Worm (Caenorhabditis elegans) whole organism, midembryonic: ENCODE measurements around the gene grl-26.
A peak's percentile ranks its signal among the peaks of the same experiment; 100 is the strongest.

ENCODE experiments used
- T22C8.4 ChIP-seq: fragments of 200-800 bp; sonication (Bioruptor generic); IDR thresholded peaks from 2 replicates; pipeline ENCODE4 v1.3.6; 2022; ENCODE audit warnings: missing genetic modification characterization, missing compliant biosample characterization
- cog-1 ChIP-seq: sonication (generic microtip); optimal IDR thresholded peaks from 2 replicates; lab custom pipeline; 2016; ENCODE audit warnings: missing genetic modification characterization, missing compliant biosample characterization
- flt-1 ChIP-seq: fragments of 200-800 bp; sonication (Bioruptor generic); IDR thresholded peaks from 2 replicates; pipeline ENCODE4 v1.3.6; 2022; ENCODE audit warnings: missing genetic modification characterization, missing compliant biosample characterization
- klf-2 ChIP-seq: fragments of 200-800 bp; sonication (Bioruptor generic); conservative IDR thresholded peaks from 2 replicates; pipeline ENCODE4 v1.3.6; 2022; ENCODE audit warnings: missing genetic modification reagents, missing genetic modification characterization, missing compliant biosample characterization
- med-1 ChIP-seq: sonication (generic microtip); optimal IDR thresholded peaks from 2 replicates; lab custom pipeline; 2017; ENCODE audit warnings: missing genetic modification characterization, mild to moderate bottlenecking, missing compliant biosample characterization, antibody characterized with exemption, missing genetic modification reagents; ENCODE audit not compliant: insufficient read depth
- ref-1 ChIP-seq: fragments of 200-800 bp; sonication (Bioruptor generic); conservative IDR thresholded peaks from 2 replicates; pipeline ENCODE4 v1.3.6; 2022; ENCODE audit warnings: missing genetic modification reagents, missing genetic modification characterization, missing compliant biosample characterization
- tab-1 ChIP-seq: fragments of 200-800 bp; sonication (Bioruptor generic); IDR thresholded peaks from 2 replicates; pipeline ENCODE4 v1.3.6; 2022; ENCODE audit warnings: missing genetic modification characterization, missing compliant biosample characterization
- ztf-23 ChIP-seq: fragments of 200-800 bp; sonication (Bioruptor generic); IDR thresholded peaks from 2 replicates; pipeline ENCODE4 v1.3.6; 2022; ENCODE audit warnings: missing genetic modification reagents, missing genetic modification characterization, missing compliant biosample characterization
- ztf-29 ChIP-seq: fragments of 200-800 bp; sonication (Bioruptor generic); IDR thresholded peaks from 2 replicates; pipeline ENCODE4 v1.3.6; 2022; ENCODE audit warnings: missing genetic modification reagents, missing genetic modification characterization, missing compliant biosample characterization

grl-26 gene

DNA sequence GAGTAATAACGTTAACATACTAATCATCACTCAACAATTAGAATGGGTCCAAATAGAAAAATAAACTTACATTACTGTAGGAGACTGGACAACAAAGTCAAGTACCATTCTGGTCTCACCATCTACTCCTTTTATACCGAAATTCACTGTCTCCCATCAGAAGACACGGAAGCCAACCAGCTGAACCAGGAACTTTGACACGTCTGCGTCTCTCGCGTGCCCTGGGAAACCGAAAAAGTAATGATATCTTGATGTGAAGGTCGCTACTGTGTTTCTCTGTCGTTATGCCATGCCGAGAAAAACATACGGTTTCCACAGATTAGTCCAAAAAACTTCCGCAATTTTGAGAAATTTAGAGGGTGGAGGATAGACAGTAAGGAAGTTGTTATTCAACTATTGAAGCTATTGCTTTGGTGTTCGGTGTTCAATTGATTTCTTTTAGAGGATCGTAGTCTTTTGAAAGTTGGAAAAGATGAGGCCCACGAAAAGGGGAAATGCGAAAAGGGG, 4.0 kb upstream of the grl-26 start, which contains the start of gene col-101:
TSS of gene col-101 (minus strand) at position 457 of the 507 bp plus-strand sequence.
- TF ChIP-seq klf-2 (GFP tag; lab: Robert Waterston, UW): no peak
- no peak for TF ChIP-seq med-1 (GFP tag; lab: Kevin White, UChicago)
- no peak for TF ChIP-seq ztf-29
- TF ChIP-seq flt-1 (GFP tag; lab: Robert Waterston, UW): no peak
- TF ChIP-seq ztf-23 (GFP tag; lab: Robert Waterston, UW): no peak
- no peak for TF ChIP-seq tab-1 (GFP tag; lab: Robert Waterston, UW)
- TF ChIP-seq ref-1 (GFP tag; lab: Robert Waterston, UW): no peak
- no peak for TF ChIP-seq T22C8.4 (GFP tag; lab: Robert Waterston, UW)
- no peak for TF ChIP-seq cog-1 (tag; lab: Kevin White, UChicago)

DNA sequence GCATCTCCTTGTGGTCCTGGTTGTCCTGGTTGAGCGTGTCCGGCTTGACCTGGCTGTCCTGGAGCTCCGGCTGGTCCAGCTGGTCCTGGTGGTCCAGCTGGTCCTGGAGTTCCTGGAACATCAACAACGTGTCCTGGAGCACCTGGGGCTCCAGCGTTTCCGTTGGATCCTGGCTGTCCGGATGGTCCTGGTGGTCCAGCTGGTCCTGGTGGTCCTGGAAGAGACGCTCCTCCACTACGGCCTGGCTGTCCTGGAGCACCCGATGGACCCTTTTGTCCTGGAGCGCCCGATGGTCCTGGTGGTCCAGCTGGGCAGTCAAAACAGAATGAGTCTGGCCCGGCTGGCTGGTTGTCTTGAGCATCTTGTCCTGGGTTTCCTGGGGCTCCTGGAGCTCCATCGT, 3.0 kb upstream of the grl-26 start:
- 0 out of 2 replicates have a peak, but pooled peaks have one; percentile 3 for TF ChIP-seq klf-2 (GFP tag; lab: Robert Waterston, UW)
- TF ChIP-seq ztf-29: no peak
- no peak for TF ChIP-seq ztf-23 (GFP tag; lab: Robert Waterston, UW)
- TF ChIP-seq tab-1 (GFP tag; lab: Robert Waterston, UW): no peak
- TF ChIP-seq med-1 (GFP tag; lab: Kevin White, UChicago): no peak
- no peak for TF ChIP-seq T22C8.4 (GFP tag; lab: Robert Waterston, UW)
- TF ChIP-seq ref-1 (GFP tag; lab: Robert Waterston, UW): no peak

DNA sequence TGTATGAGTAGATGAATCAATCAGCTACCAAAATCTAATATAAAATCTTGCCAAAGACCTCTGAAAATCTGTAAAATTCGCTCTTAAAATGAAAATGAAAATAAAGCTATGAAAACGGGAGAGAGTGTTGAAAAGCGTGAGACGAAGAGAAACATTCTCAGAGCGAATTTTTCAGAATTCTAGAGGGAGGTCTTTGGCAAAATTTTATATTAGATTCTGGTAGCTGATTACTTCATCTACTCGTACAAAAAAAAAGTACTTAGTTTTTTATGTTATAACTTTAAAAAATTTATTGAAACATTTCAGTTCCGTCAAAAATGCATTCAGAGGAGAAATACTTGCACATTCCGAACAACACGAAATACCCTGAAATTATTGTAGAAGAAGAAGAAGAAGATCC, 2.1 kb upstream of the grl-26 start, which contains the start of gene drl-1:
TSS of gene drl-1 (plus strand) at position 301 of the 400 bp plus-strand sequence.
- no peak for TF ChIP-seq ztf-29
- TF ChIP-seq tab-1 (GFP tag; lab: Robert Waterston, UW): no peak
- TF ChIP-seq T22C8.4 (GFP tag; lab: Robert Waterston, UW): no peak
- no peak for TF ChIP-seq ztf-23 (GFP tag; lab: Robert Waterston, UW)
- no peak for TF ChIP-seq klf-2 (GFP tag; lab: Robert Waterston, UW)
- TF ChIP-seq med-1 (GFP tag; lab: Kevin White, UChicago): no peak
- TF ChIP-seq flt-1 (GFP tag; lab: Robert Waterston, UW): no peak
- TF ChIP-seq ref-1 (GFP tag; lab: Robert Waterston, UW): no peak
- no peak for TF ChIP-seq cog-1 (tag; lab: Kevin White, UChicago)

DNA sequence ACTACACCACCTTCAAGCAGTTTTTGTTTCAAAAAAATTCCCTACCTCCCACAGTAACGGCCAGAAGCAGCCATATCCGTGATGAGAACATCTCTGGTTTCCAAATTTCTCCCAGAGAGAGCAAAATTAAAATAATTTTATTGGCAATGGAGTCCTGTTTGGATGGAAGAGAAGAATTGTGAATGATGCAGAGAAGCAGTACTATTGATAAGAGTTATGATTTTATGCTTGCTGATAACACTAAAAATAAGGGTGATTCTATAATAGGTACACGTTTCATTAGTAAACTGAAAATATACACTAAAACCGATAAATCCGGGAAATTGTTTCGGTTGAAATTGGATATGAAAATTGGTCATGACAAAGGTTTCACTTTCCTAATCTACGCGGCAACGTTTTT, 2.2 kb downstream of the grl-26 start, which contains the start of gene dsc-4:
TSS of gene dsc-4 (minus strand) at position 165 of the 400 bp plus-strand sequence.
- TF ChIP-seq cog-1 (tag; lab: Kevin White, UChicago): no peak
- TF ChIP-seq tab-1 (GFP tag; lab: Robert Waterston, UW): no peak
- TF ChIP-seq T22C8.4 (GFP tag; lab: Robert Waterston, UW): no peak
- no peak for TF ChIP-seq klf-2 (GFP tag; lab: Robert Waterston, UW)
- TF ChIP-seq ztf-29: no peak
- TF ChIP-seq ref-1 (GFP tag; lab: Robert Waterston, UW): no peak
- TF ChIP-seq med-1 (GFP tag; lab: Kevin White, UChicago): no peak
- no peak for TF ChIP-seq ztf-23 (GFP tag; lab: Robert Waterston, UW)
- TF ChIP-seq flt-1 (GFP tag; lab: Robert Waterston, UW): no peak

DNA sequence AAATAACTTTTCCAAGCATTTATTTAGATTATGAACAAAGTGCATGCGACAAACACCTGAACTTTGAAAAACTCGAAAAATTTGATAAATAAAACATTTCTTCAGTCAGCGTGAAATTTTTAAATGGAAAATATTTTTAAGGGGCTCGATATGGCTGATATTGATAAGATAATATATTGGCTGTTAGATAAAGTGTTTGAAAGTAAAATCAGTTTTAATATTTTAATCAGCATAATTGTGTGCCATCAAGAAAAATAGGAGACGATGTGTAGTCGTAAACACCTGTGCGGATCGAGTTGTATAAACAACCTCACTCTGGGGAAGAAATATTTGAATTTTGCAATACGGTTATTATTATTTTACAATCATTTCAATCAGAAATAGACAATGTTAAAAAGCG, 3.0 kb downstream of the grl-26 start:
- TF ChIP-seq tab-1 (GFP tag; lab: Robert Waterston, UW): no peak
- no peak for TF ChIP-seq flt-1 (GFP tag; lab: Robert Waterston, UW)
- TF ChIP-seq ztf-29: no peak
- no peak for TF ChIP-seq T22C8.4 (GFP tag; lab: Robert Waterston, UW)

DNA sequence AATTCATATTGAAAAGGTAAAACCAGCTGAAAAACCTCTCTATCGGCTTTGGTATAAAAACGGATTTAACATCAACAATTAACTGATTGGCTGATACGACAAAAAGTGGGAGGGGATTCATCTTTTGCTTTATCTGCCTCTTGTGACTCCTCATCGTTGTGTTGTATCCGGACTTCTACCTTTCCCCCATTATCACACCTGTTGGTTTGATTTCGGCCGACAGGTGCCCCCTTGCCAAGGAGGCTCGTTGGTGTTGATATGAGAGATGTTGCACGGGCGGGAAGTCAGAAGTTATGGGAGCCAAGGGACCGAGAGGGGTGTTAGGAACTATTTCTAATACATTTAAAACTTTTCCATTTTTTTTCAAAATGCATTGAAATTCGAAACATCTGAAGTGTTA, 8.1 kb downstream of the grl-26 start:
- no peak for TF ChIP-seq med-1 (GFP tag; lab: Kevin White, UChicago)
- no peak for TF ChIP-seq flt-1 (GFP tag; lab: Robert Waterston, UW)
- no peak for TF ChIP-seq ztf-29
- TF ChIP-seq cog-1 (tag; lab: Kevin White, UChicago): no peak
- no peak for TF ChIP-seq tab-1 (GFP tag; lab: Robert Waterston, UW)
- TF ChIP-seq ref-1 (GFP tag; lab: Robert Waterston, UW): no peak
- TF ChIP-seq T22C8.4 (GFP tag; lab: Robert Waterston, UW): no peak
- TF ChIP-seq ztf-23 (GFP tag; lab: Robert Waterston, UW): no peak
- TF ChIP-seq klf-2 (GFP tag; lab: Robert Waterston, UW): no peak

DNA sequence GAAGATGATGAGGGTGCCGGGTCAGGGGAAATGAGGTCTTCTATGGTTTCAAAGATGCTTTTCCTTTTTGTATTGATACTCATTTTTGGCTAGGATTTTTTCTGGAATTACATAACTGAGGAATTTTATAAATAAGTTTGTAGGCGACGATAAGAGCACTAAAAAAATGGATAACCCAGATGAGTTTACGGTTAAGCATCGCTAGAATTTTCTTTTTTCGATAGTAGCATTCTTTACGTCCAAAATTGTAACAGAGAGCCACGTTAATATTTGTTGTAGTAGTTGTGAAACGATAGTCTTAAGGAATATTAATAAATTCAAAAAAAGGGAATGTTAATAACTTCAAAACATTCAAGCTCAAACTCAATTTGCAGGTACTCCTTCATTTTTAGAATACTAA, 9.0 kb downstream of the grl-26 start, which contains the start of gene snai-1:
TSS of gene snai-1 (minus strand) at position 101 of the 400 bp plus-strand sequence.
- TF ChIP-seq tab-1 (GFP tag; lab: Robert Waterston, UW) (no peak), T22C8.4 (GFP tag; lab: Robert Waterston, UW) (no peak), ztf-23 (GFP tag; lab: Robert Waterston, UW) (no peak), klf-2 (GFP tag; lab: Robert Waterston, UW) (no peak), ref-1 (GFP tag; lab: Robert Waterston, UW) (no peak), ztf-29 (no peak), flt-1 (GFP tag; lab: Robert Waterston, UW) (no peak), cog-1 (tag; lab: Kevin White, UChicago) (no peak), med-1 (GFP tag; lab: Kevin White, UChicago) (no peak)

DNA sequence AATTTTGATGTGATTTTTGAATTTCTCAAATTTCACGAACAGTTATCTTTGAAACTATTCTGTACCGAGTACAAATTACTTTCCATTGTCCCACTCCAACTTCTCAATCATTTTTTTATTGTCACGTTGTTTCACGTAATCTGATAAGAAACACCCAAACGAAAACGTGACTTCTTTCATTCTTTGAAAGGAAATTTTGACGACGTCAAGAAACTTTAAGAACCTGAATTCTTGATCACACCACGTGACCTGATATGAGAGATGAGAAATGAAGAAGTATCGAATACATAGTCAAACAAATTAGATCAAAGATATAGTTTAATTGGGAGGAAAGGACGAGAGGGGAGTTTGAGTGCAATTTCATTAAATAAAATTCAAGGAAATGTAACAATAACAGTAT, 13.1 kb downstream of the grl-26 start:
- TF ChIP-seq tab-1 (GFP tag; lab: Robert Waterston, UW): no peak

DNA sequence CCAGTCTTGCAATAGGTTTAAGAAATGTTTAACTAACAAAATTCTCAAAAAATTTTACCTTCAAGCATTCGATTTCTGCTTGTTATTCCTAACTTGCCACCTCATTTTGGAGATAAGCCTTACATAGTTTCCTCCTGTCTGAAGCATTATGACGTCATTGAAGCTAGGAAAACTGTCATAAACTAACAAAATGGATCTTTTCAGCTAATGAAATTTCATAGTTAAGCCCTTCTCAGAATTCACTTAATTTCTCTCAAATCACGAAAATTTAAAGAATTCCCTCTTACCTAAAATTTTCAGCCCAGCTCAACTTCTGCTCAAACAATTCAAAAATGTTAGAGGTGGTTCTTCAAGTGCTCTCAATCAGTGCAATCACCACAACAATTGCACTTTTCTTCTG, 15.4 kb downstream of the grl-26 start, which contains the start of gene swt-1:
TSS of gene swt-1 (plus strand) at position 301 of the 400 bp plus-strand sequence.
- no peak for TF ChIP-seq cog-1 (tag; lab: Kevin White, UChicago)
- TF ChIP-seq klf-2 (GFP tag; lab: Robert Waterston, UW): no peak
- no peak for TF ChIP-seq flt-1 (GFP tag; lab: Robert Waterston, UW)
- TF ChIP-seq ref-1 (GFP tag; lab: Robert Waterston, UW): no peak
